Worm (Caenorhabditis elegans) whole organism, L3 larva: ENCODE measurements around the gene C29E4.13.
A peak's percentile ranks its signal among the peaks of the same experiment; 100 is the strongest.

ENCODE experiments used
- R02D3.7 ChIP-seq: fragments of 150-350 bp; optimal IDR thresholded peaks from 2 replicates; lab custom pipeline; 2014; ENCODE audit warnings: missing biosample characterization, missing genetic modification characterization
- ZK546.5 ChIP-seq: sonication (generic microtip); optimal IDR thresholded peaks from 2 replicates; lab custom pipeline; 2017; ENCODE audit warnings: missing biosample characterization, missing genetic modification characterization
- aly-2 ChIP-seq: fragments of 150-350 bp; optimal IDR thresholded peaks from 2 replicates; lab custom pipeline; 2014; ENCODE audit warnings: missing biosample characterization, missing genetic modification characterization
- ama-1 ChIP-seq: fragments of 150-350 bp; optimal IDR thresholded peaks from 2 replicates; lab custom pipeline; 2018
- ceh-28 ChIP-seq: fragments of 150-350 bp; optimal IDR thresholded peaks from 2 replicates; lab custom pipeline; 2014; ENCODE audit warnings: missing biosample characterization, missing genetic modification reagents, missing genetic modification characterization
- ceh-9 ChIP-seq: sonication (generic microtip); optimal IDR thresholded peaks from 2 replicates; lab custom pipeline; 2018; ENCODE audit warnings: missing biosample characterization, missing genetic modification characterization
- daf-12 ChIP-seq: fragments of 150-350 bp; optimal IDR thresholded peaks from 2 replicates; lab custom pipeline; 2014; ENCODE audit warnings: missing biosample characterization, missing genetic modification reagents, missing genetic modification characterization
- egl-5 ChIP-seq: fragments of 150-350 bp; optimal IDR thresholded peaks from 2 replicates; lab custom pipeline; 2017; ENCODE audit warnings: missing biosample characterization, missing genetic modification reagents, missing genetic modification characterization, inconsistent platforms
- elt-1 ChIP-seq: fragments of 150-350 bp; optimal IDR thresholded peaks from 2 replicates; lab custom pipeline; 2014; ENCODE audit warnings: missing biosample characterization, missing genetic modification characterization
- elt-2 ChIP-seq: sonication (generic microtip); optimal IDR thresholded peaks from 2 replicates; lab custom pipeline; 2016; ENCODE audit warnings: missing genetic modification reagents, mild to moderate bottlenecking, missing genetic modification characterization, missing compliant biosample characterization
- eor-1 ChIP-seq, 2 experiments: fragments of 150-350 bp; optimal IDR thresholded peaks; 2 replicates each; lab custom pipeline; 2014 to 2018; ENCODE audit warnings: missing biosample characterization in 2 of 2, missing genetic modification characterization in 2 of 2
- fkh-10 ChIP-seq: sonication (generic microtip); optimal IDR thresholded peaks from 2 replicates; lab custom pipeline; 2017; ENCODE audit warnings: missing biosample characterization, missing genetic modification reagents, missing genetic modification characterization
- fos-1 ChIP-seq: fragments of 150-350 bp; optimal IDR thresholded peaks from 2 replicates; lab custom pipeline; 2014; ENCODE audit warnings: missing biosample characterization, missing genetic modification characterization
- lin-39 ChIP-seq: fragments of 150-350 bp; optimal IDR thresholded peaks from 2 replicates; lab custom pipeline; 2018; ENCODE audit warnings: missing biosample characterization, missing genetic modification reagents, missing genetic modification characterization
- lsy-12 ChIP-seq: sonication (generic microtip); optimal IDR thresholded peaks from 2 replicates; lab custom pipeline; 2016; ENCODE audit warnings: mild to moderate bottlenecking, missing genetic modification characterization, missing compliant biosample characterization
- mdl-1 ChIP-seq: fragments of 150-350 bp; optimal IDR thresholded peaks from 2 replicates; lab custom pipeline; 2014; ENCODE audit warnings: missing biosample characterization, missing genetic modification characterization
- mml-1 ChIP-seq: fragments of 150-350 bp; sonication (generic microtip); optimal IDR thresholded peaks from 3 replicates; lab custom pipeline; 2014; ENCODE audit warnings: missing biosample characterization, missing genetic modification characterization
- nfya-1 ChIP-seq: sonication (generic microtip); optimal IDR thresholded peaks from 2 replicates; lab custom pipeline; 2017; ENCODE audit warnings: missing genetic modification characterization, mild to moderate bottlenecking, missing compliant biosample characterization, antibody characterized with exemption, moderate library complexity; ENCODE audit not compliant: insufficient read depth
- nhr-11 ChIP-seq: fragments of 150-350 bp; optimal IDR thresholded peaks from 2 replicates; lab custom pipeline; 2014; ENCODE audit warnings: missing biosample characterization, missing genetic modification characterization
- nhr-12 ChIP-seq: fragments of 150-350 bp; optimal IDR thresholded peaks from 2 replicates; lab custom pipeline; 2014; ENCODE audit warnings: missing biosample characterization, missing genetic modification characterization
- nhr-23 ChIP-seq: fragments of 150-350 bp; optimal IDR thresholded peaks from 2 replicates; lab custom pipeline; 2014; ENCODE audit warnings: missing biosample characterization, missing genetic modification reagents, missing genetic modification characterization
- nhr-25 ChIP-seq: sonication (generic microtip); optimal IDR thresholded peaks from 2 replicates; lab custom pipeline; 2017; ENCODE audit warnings: missing biosample characterization, missing genetic modification characterization
- nhr-28 ChIP-seq: fragments of 150-350 bp; optimal IDR thresholded peaks from 2 replicates; lab custom pipeline; 2014; ENCODE audit warnings: missing biosample characterization, missing genetic modification characterization
- nhr-43 ChIP-seq: sonication (generic microtip); optimal IDR thresholded peaks from 2 replicates; lab custom pipeline; 2016; ENCODE audit warnings: mild to moderate bottlenecking, missing genetic modification characterization, missing compliant biosample characterization; ENCODE audit not compliant: poor library complexity, severe bottlenecking
- nhr-67 ChIP-seq: fragments of 150-350 bp; optimal IDR thresholded peaks from 2 replicates; lab custom pipeline; 2014; ENCODE audit warnings: missing biosample characterization, missing genetic modification characterization
- nhr-76 ChIP-seq: fragments of 150-350 bp; sonication (generic microtip); optimal IDR thresholded peaks from 5 replicates; lab custom pipeline; 2014; ENCODE audit warnings: missing biosample characterization, missing genetic modification characterization
- nhr-77 ChIP-seq: fragments of 150-350 bp; optimal IDR thresholded peaks from 2 replicates; lab custom pipeline; 2014; ENCODE audit warnings: missing biosample characterization, missing genetic modification characterization
- pha-4 ChIP-seq: fragments of 150-350 bp; optimal IDR thresholded peaks from 2 replicates; lab custom pipeline; 2014; ENCODE audit warnings: missing biosample characterization, missing genetic modification reagents, missing genetic modification characterization
- pqm-1 ChIP-seq: fragments of 150-350 bp; optimal IDR thresholded peaks from 2 replicates; lab custom pipeline; 2017; ENCODE audit warnings: missing biosample characterization, missing genetic modification characterization, inconsistent platforms
- skn-1 ChIP-seq: fragments of 150-350 bp; optimal IDR thresholded peaks from 2 replicates; lab custom pipeline; 2014; ENCODE audit warnings: missing biosample characterization, missing genetic modification characterization
- tbx-2 ChIP-seq: sonication (generic microtip); optimal IDR thresholded peaks from 2 replicates; lab custom pipeline; 2016; ENCODE audit warnings: mild to moderate bottlenecking, missing genetic modification characterization, missing compliant biosample characterization
- unc-39 ChIP-seq: sonication (generic microtip); optimal IDR thresholded peaks from 4 replicates; lab custom pipeline; 2017; ENCODE audit warnings: missing biosample characterization, missing genetic modification characterization
- unc-62 ChIP-seq: fragments of 150-350 bp; sonication (generic microtip); optimal IDR thresholded peaks from 4 replicates; lab custom pipeline; 2014; ENCODE audit warnings: missing biosample characterization, missing genetic modification reagents, missing genetic modification characterization
- zag-1 ChIP-seq: fragments of 150-350 bp; optimal IDR thresholded peaks from 2 replicates; lab custom pipeline; 2014; ENCODE audit warnings: missing biosample characterization, missing genetic modification characterization
- ztf-11 ChIP-seq: fragments of 150-350 bp; optimal IDR thresholded peaks from 2 replicates; lab custom pipeline; 2014; ENCODE audit warnings: missing biosample characterization, missing genetic modification characterization

The C29E4.13 gene

ce11 chrIII:7903427-7903826 lies 25.1 kb downstream of the C29E4.13 start:
- no peak for TF ChIP-seq ceh-9
- TF ChIP-seq nhr-25, result no peak
- no peak for TF ChIP-seq nfya-1 (tag; lab: Kevin White, UChicago)
- no peak for TF ChIP-seq elt-1 (tag; lab: Kevin White, UChicago)
- TF ChIP-seq nhr-43 (tag; lab: Kevin White, UChicago), result no peak
- TF ChIP-seq nhr-76, result no peak
- TF ChIP-seq nhr-11 (tag; lab: Kevin White, UChicago), result no peak
- TF ChIP-seq mml-1 (tag; lab: Kevin White, UChicago), result no peak
- no peak for TF ChIP-seq fos-1 (tag; lab: Kevin White, UChicago)
- TF ChIP-seq nhr-23, result no peak

- TF ChIP-seq nhr-28 (no peak), lsy-12 (no peak), fkh-10 (GFP tag; lab: Kevin White, UChicago) (no peak), R02D3.7 (tag; lab: Kevin White, UChicago) (no peak), unc-62 (GFP tag; lab: Kevin White, UChicago) (no peak), ama-1 (lab: Kevin White, UChicago) (no peak), elt-2 (no peak), eor-1 (tag; optimal IDR thresholded peaks at IDR 0.05; lab: Kevin White, UChicago) (no peak), pqm-1 (tag; lab: Kevin White, UChicago) (no peak), lin-39 (tag; lab: Kevin White, UChicago) (no peak), egl-5 (tag; lab: Kevin White, UChicago) (no peak), nhr-43 (tag; lab: Kevin White, UChicago) (no peak), skn-1 (no peak)
- TF ChIP-seq, all 47 proteins: peak for 0
These were observed 27.8 kb downstream of the C29E4.13 start, which contains the start of gene best-24 for ce11 chrIII:7900733-7901132. best-24 (plus strand) TSS chrIII:7901033.

ce11 chrIII:7897733-7898132 lies 30.8 kb downstream of the C29E4.13 start:
- TF ChIP-seq ceh-28, result peak; percentile 2
- TF ChIP-seq ZK546.5 (tag; lab: Kevin White, UChicago), result no peak
- peak; percentile 22 for TF ChIP-seq nhr-76
- TF ChIP-seq elt-1 (tag; lab: Kevin White, UChicago), result no peak
- TF ChIP-seq aly-2 (tag; lab: Kevin White, UChicago), result no peak
- TF ChIP-seq nfya-1 (tag; lab: Kevin White, UChicago), result no peak
- TF ChIP-seq daf-12 (tag; lab: Kevin White, UChicago), result no peak
- no peak for TF ChIP-seq nhr-67 (tag; lab: Kevin White, UChicago)
- TF ChIP-seq nhr-43 (tag; lab: Kevin White, UChicago), result peak; percentile 57
- TF ChIP-seq tbx-2 (tag; lab: Kevin White, UChicago), result no peak
- TF ChIP-seq pqm-1 (tag; lab: Kevin White, UChicago), result no peak
- no peak for TF ChIP-seq nhr-77
- no peak for TF ChIP-seq eor-1 (tag; optimal IDR thresholded peaks at IDR 0.05; lab: Kevin White, UChicago)
- no peak for TF ChIP-seq lin-39 (tag; lab: Kevin White, UChicago)
- TF ChIP-seq unc-62 (GFP tag; lab: Kevin White, UChicago), result no peak
- TF ChIP-seq ztf-11 (tag; lab: Kevin White, UChicago), result no peak
- TF ChIP-seq nhr-25, result peak; percentile 12
- TF ChIP-seq fkh-10 (GFP tag; lab: Kevin White, UChicago), result no peak
- no peak for TF ChIP-seq nhr-12 (tag; lab: Kevin White, UChicago)
- TF ChIP-seq unc-39 (tag; lab: Kevin White, UChicago), result no peak
- TF ChIP-seq nhr-23, result peak; percentile 71
- no peak for TF ChIP-seq fos-1 (tag; lab: Kevin White, UChicago)
- TF ChIP-seq pha-4 (tag; lab: Kevin White, UChicago), result no peak
- TF ChIP-seq zag-1 (tag; lab: Kevin White, UChicago), result no peak
- no peak for TF ChIP-seq lsy-12

- TF ChIP-seq zag-1 (tag; lab: Kevin White, UChicago) (no peak), mml-1 (tag; lab: Kevin White, UChicago) (no peak), ceh-9 (no peak), lin-39 (tag; lab: Kevin White, UChicago) (no peak), mdl-1 (tag; lab: Kevin White, UChicago) (no peak), nhr-67 (tag; lab: Kevin White, UChicago) (no peak), R02D3.7 (tag; lab: Kevin White, UChicago) (no peak), fkh-10 (GFP tag; lab: Kevin White, UChicago) (no peak), nhr-76 (no peak), lsy-12 (no peak), ZK546.5 (tag; lab: Kevin White, UChicago) (no peak), ceh-28 (no peak)
- TF ChIP-seq, all 47 proteins: peak for 0
These were observed 31.6 kb downstream of the C29E4.13 start, which contains the start of gene ZK688.10 for ce11 chrIII:7896925-7897324. ZK688.10 (minus strand) TSS chrIII:7897025.
